Worm (Caenorhabditis elegans): ENCODE data around the gene xbx-3.
A peak's percentile ranks its signal among the peaks of the same experiment; 100 is the strongest.

xbx-3 gene

ce11 chrIII:10035783-10036182, at the start of gene xbx-3:
Gene xbx-3, plus strand, starts transcription at chrIII:10035945.
- TF ChIP-seq nhr-28 (tag; optimal IDR thresholded peaks at IDR 0.05) (no peak), ces-1 (GFP tag; optimal IDR thresholded peaks at IDR 0.05) (no peak)

DNA sequence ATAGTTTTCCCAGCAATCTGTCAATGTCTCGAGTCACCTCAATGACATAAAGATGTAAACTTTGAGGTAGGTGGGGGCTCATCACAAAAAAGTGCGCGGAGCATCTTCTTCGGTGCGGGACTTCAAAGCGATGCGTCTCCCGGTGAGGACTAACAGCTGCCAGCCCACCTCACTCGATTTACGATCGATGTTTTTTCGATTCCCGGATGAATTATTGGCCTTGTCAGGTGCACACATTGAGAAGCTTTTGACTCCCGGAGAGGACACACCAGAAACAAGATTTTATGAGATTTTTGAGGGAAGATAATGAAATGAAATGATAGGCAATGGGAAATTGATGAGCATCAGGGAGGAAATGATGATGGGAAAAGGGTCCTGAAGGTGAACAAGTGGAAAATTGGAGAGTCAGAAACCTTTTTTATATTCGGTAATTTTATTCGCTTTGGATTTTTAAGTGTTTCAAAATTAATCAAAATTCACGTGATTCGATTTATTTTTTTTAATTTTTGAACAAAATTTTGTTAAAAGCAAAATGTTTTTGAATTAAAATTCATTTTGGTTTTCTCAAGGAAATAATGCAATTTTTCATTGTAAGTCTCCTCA, 48.8 kb upstream of the xbx-3 start, which contains the start of gene C05B5.12:
C05B5.12 (plus strand) TSS at position 553 of the 603 bp plus-strand sequence.
- TF ChIP-seq ztf-11 (tag; optimal IDR thresholded peaks at IDR 0.05) (no peak), drap-1 (GFP tag; optimal IDR thresholded peaks at IDR 0.05) (no peak), nhr-12 (tag; optimal IDR thresholded peaks at IDR 0.05) (no peak), ceh-43 (GFP tag; optimal IDR thresholded peaks at IDR 0.05) (no peak), nhr-237 (tag; optimal IDR thresholded peaks at IDR 0.05) (no peak), zip-8 (tag; optimal IDR thresholded peaks at IDR 0.05) (no peak), unc-120 (tag; optimal IDR thresholded peaks at IDR 0.05; ENCODE audit: poor library complexity, severe bottlenecking) (peak; percentile 88), hlh-1 (tag; optimal IDR thresholded peaks at IDR 0.05) (peak; percentile 92), unc-62 (GFP tag; optimal IDR thresholded peaks at IDR 0.05) (peak; percentile 81), bed-3 (GFP tag; optimal IDR thresholded peaks at IDR 0.05) (no peak), ceh-83 (GFP tag; optimal IDR thresholded peaks at IDR 0.05) (no peak), mab-5 (tag; optimal IDR thresholded peaks at IDR 0.05) (peak; percentile 7)

DNA sequence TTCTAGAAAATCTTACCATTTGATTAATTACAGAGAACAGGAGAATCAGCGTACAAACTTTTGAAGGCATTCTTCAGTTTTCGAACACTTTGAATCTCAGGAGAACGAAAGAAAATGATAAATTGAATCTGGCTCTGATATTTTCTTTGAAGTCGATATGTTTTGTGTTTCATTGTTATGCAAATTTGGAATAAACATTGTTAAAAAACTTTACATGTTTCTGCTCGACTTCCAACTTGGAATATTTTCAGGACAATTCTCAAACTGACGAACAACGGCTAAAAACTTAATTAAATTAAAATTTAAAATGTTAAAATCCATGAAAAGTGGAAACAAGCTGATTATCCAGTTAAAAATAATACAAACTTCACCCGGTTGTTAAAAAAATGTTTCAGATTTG, 47.4 kb upstream of the xbx-3 start, which contains the start of gene C05B5.1:
C05B5.1 (minus strand) TSS at position 101 of the 400 bp plus-strand sequence.
- TF ChIP-seq mab-5 (tag; optimal IDR thresholded peaks at IDR 0.05) (no peak), blmp-1 (tag; optimal IDR thresholded peaks at IDR 0.05) (no peak), nhr-2 (tag; optimal IDR thresholded peaks at IDR 0.05) (no peak), snpc-4 (tag; optimal IDR thresholded peaks at IDR 0.05) (no peak), mep-1 (tag; optimal IDR thresholded peaks at IDR 0.05) (no peak)

DNA sequence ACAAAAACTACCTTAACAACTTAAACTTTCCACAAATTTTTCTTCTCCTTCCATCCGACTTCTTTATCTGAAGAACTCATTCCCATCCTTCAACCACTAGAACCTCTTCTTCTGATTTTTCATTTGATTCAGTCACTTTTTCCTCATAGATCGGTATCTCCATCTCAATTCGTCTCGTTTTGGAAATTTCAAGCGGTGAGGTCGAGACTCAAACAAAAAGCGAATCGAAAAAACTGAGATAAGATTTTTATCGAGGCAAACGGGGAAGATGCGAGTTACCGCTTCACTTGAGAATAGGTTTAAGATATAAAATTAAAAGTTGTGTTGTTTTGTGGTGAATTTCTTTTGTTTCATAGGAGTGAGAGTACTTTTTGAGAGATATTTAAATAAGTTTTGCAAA, 44.4 kb upstream of the xbx-3 start:
- TF ChIP-seq bed-3 (GFP tag; optimal IDR thresholded peaks at IDR 0.05) (no peak), ham-2 (GFP tag; optimal IDR thresholded peaks at IDR 0.05) (no peak)

ce11 chrIII:9993535-9993934, 42.2 kb upstream of the xbx-3 start, which contains the start of gene C05B5.4:
Gene C05B5.4, plus strand, starts transcription at chrIII:9993885.
- TF ChIP-seq nhr-2 (tag; optimal IDR thresholded peaks at IDR 0.05) (peak; percentile 84), zip-8 (tag; optimal IDR thresholded peaks at IDR 0.05) (peak; percentile 23), hlh-1 (tag; optimal IDR thresholded peaks at IDR 0.05) (no peak)

DNA sequence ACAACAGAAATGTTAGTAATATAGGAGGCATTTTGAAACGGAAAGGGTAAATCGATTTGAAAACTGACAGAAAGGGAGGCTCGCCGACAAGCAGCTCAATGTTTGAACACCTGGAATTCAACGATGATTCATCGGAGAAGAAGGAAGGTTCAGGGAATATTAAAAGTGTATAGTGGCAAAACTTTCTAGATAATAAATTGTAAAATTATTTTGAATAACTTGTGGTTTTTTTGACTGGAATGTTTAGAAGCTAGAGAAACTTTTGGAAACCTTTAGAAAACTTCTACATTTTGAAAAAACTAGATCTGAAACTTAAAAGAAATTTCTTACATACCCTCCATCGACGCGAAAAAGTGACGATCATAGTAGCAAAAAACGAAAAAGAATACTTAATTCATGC, 37.9 kb upstream of the xbx-3 start, which contains the start of gene pqn-8:
pqn-8 (minus strand) TSS at position 101 of the 400 bp plus-strand sequence.
- TF ChIP-seq hlh-1 (tag; optimal IDR thresholded peaks at IDR 0.05) (no peak), nhr-2 (tag; optimal IDR thresholded peaks at IDR 0.05) (no peak), nhr-12 (tag; optimal IDR thresholded peaks at IDR 0.05) (no peak), nhr-237 (tag; optimal IDR thresholded peaks at IDR 0.05) (no peak), nhr-76 (tag; optimal IDR thresholded peaks at IDR 0.05) (no peak), unc-62 (GFP tag; optimal IDR thresholded peaks at IDR 0.05) (no peak), ceh-83 (GFP tag; optimal IDR thresholded peaks at IDR 0.05) (no peak), elt-1 (tag; optimal IDR thresholded peaks at IDR 0.05; ENCODE audit: borderline replicate concordance, insufficient read depth) (no peak), ztf-11 (tag; optimal IDR thresholded peaks at IDR 0.05) (no peak), cnd-1 (tag; optimal IDR thresholded peaks at IDR 0.05) (no peak), pha-4 (tag; optimal IDR thresholded peaks at IDR 0.05) (no peak)

DNA sequence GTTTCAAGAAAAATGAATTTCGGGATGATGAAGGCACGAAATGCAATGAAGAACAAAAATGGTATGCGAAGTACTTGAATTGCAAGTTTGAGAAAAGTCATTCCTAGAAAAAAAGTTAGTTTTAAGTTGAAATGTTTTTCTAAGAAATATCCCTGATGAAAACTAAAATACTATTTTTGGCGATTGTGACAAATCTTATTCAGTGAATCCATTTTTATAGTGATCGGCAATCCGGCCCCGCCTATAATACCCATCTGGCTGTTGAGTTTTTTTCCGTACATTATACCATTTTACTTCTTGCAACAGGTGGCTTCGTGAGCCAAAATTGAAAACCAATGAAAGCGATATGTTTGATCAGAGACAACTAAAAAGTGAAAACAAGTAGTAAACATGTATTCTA, 36.5 kb upstream of the xbx-3 start, which contains the start of gene C05B5.17:
C05B5.17 (minus strand) TSS at position 101 of the 400 bp plus-strand sequence.
- TF ChIP-seq cnd-1 (tag; optimal IDR thresholded peaks at IDR 0.05) (no peak), elt-1 (tag; optimal IDR thresholded peaks at IDR 0.05; ENCODE audit: borderline replicate concordance, insufficient read depth) (no peak), unc-39 (tag; optimal IDR thresholded peaks at IDR 0.05) (no peak), mab-5 (tag; optimal IDR thresholded peaks at IDR 0.05) (no peak), lin-13 (tag; optimal IDR thresholded peaks at IDR 0.05) (no peak), ceh-43 (GFP tag; optimal IDR thresholded peaks at IDR 0.05) (no peak), bed-3 (GFP tag; optimal IDR thresholded peaks at IDR 0.05) (no peak), hlh-1 (tag; optimal IDR thresholded peaks at IDR 0.05) (no peak), ces-1 (GFP tag; optimal IDR thresholded peaks at IDR 0.05) (no peak), flh-1 (GFP tag; optimal IDR thresholded peaks at IDR 0.05) (no peak), mls-2 (tag; optimal IDR thresholded peaks at IDR 0.05) (no peak), lsy-2 (tag; optimal IDR thresholded peaks at IDR 0.05) (no peak), nhr-76 (tag; optimal IDR thresholded peaks at IDR 0.05) (no peak), nhr-28 (tag; optimal IDR thresholded peaks at IDR 0.05) (no peak), blmp-1 (tag; optimal IDR thresholded peaks at IDR 0.05) (no peak)

All from whole organism, mixed stage, embryonic.